Worm (Caenorhabditis elegans) whole organism, L4 larva: ENCODE data around the gene F32H5.4.

Source experiments
- F37D6.2 ChIP-seq: sonication (generic microtip); optimal IDR thresholded peaks from 2 replicates; lab custom pipeline; 2016; ENCODE audit warnings: mild to moderate bottlenecking, missing genetic modification characterization, missing compliant biosample characterization
- F44E2.7 ChIP-seq: fragments of 200-800 bp; sonication (Bioruptor generic); IDR thresholded peaks from 2 replicates; pipeline ENCODE4 v2.1.2; 2022; ENCODE audit warnings: missing genetic modification characterization, missing compliant biosample characterization
- T26A8.4 ChIP-seq: fragments of 200-800 bp; sonication (Bioruptor generic); IDR thresholded peaks from 2 replicates; pipeline ENCODE4 v1.3.6; 2022; ENCODE audit warnings: missing genetic modification characterization, missing compliant biosample characterization
- Y105C5A.15 ChIP-seq: fragments of 200-800 bp; sonication (Bioruptor generic); IDR thresholded peaks from 2 replicates; pipeline ENCODE4 v1.3.6; 2022; ENCODE audit warnings: missing genetic modification characterization, missing compliant biosample characterization
- Y5F2A.4 ChIP-seq: fragments of 200-800 bp; sonication (Bioruptor generic); optimal IDR thresholded peaks from 2 replicates; lab custom pipeline; 2018; ENCODE audit warnings: mild to moderate bottlenecking, missing genetic modification characterization, missing compliant biosample characterization
- ZK337.2 ChIP-seq: fragments of 200-800 bp; sonication (Bioruptor generic); IDR thresholded peaks from 2 replicates; pipeline ENCODE4 v1.3.6; 2022; ENCODE audit warnings: missing genetic modification reagents, missing genetic modification characterization, missing compliant biosample characterization
- attf-4 ChIP-seq: sonication (generic microtip); optimal IDR thresholded peaks from 3 replicates; lab custom pipeline; 2017; ENCODE audit warnings: missing biosample characterization, missing genetic modification characterization
- ceh-32 ChIP-seq: sonication (generic microtip); optimal IDR thresholded peaks from 2 replicates; lab custom pipeline; 2016; ENCODE audit warnings: mild to moderate bottlenecking, missing genetic modification characterization, missing compliant biosample characterization; ENCODE audit not compliant: poor library complexity
- ceh-44 ChIP-seq: fragments of 200-800 bp; sonication (Bioruptor generic); IDR thresholded peaks from 2 replicates; pipeline ENCODE4 v1.3.6; 2022; ENCODE audit warnings: missing genetic modification reagents, missing genetic modification characterization, missing compliant biosample characterization
- cey-2 ChIP-seq: sonication (generic microtip); optimal IDR thresholded peaks from 3 replicates; lab custom pipeline; 2017; ENCODE audit warnings: missing genetic modification characterization, mild to moderate bottlenecking, missing compliant biosample characterization, antibody characterized with exemption, borderline replicate concordance; ENCODE audit not compliant: insufficient read depth
- ctbp-1 ChIP-seq: fragments of 200-800 bp; sonication (Bioruptor generic); IDR thresholded peaks from 2 replicates; pipeline ENCODE4 v1.3.6; 2022; ENCODE audit warnings: missing genetic modification reagents, missing genetic modification characterization, missing compliant biosample characterization
- daf-16 ChIP-seq, 3 experiments: sonication (generic microtip); optimal IDR thresholded peaks; 2 replicates each; lab custom pipeline; 2016 to 2017; ENCODE audit warnings: missing genetic modification characterization in 3 of 3, missing genetic modification reagents in 3 of 3, mild to moderate bottlenecking in 2 of 3, missing compliant biosample characterization in 2 of 3, missing biosample characterization in 1 of 3, moderate library complexity in 1 of 3
- dmd-6 ChIP-seq: fragments of 200-800 bp; sonication (Bioruptor generic); IDR thresholded peaks from 2 replicates; pipeline ENCODE4 v1.3.6; 2022; ENCODE audit warnings: missing genetic modification reagents, missing genetic modification characterization, missing compliant biosample characterization
- dmd-9 ChIP-seq: fragments of 200-800 bp; sonication (Bioruptor generic); IDR thresholded peaks from 2 replicates; pipeline ENCODE4 v1.3.6; 2022; ENCODE audit warnings: missing genetic modification reagents, missing genetic modification characterization, missing compliant biosample characterization
- fkh-10 ChIP-seq: fragments of 150-350 bp; optimal IDR thresholded peaks from 2 replicates; lab custom pipeline; 2014; ENCODE audit warnings: missing biosample characterization, missing genetic modification reagents, missing genetic modification characterization
- gei-8 ChIP-seq: fragments of 200-800 bp; sonication (Bioruptor generic); optimal IDR thresholded peaks from 2 replicates; lab custom pipeline; 2018; ENCODE audit warnings: mild to moderate bottlenecking, missing genetic modification characterization, missing compliant biosample characterization
- hlh-30 ChIP-seq: sonication (generic microtip); optimal IDR thresholded peaks from 2 replicates; lab custom pipeline; 2017; ENCODE audit warnings: antibody characterized with exemption, mild to moderate bottlenecking, missing genetic modification characterization, missing compliant biosample characterization; ENCODE audit not compliant: insufficient read depth
- hmg-1.1 ChIP-seq: fragments of 200-800 bp; sonication (Bioruptor generic); IDR thresholded peaks from 2 replicates; pipeline ENCODE4 v1.3.6; 2022; ENCODE audit warnings: missing genetic modification reagents, missing genetic modification characterization, missing compliant biosample characterization
- lim-7 ChIP-seq: fragments of 200-800 bp; sonication (Bioruptor generic); IDR thresholded peaks from 2 replicates; pipeline ENCODE4 v1.3.6; 2022; ENCODE audit warnings: missing genetic modification characterization, missing compliant biosample characterization
- lin-13 ChIP-seq: fragments of 150-350 bp; optimal IDR thresholded peaks from 2 replicates; lab custom pipeline; 2014; ENCODE audit warnings: missing biosample characterization, missing genetic modification reagents, missing genetic modification characterization
- lin-38 ChIP-seq: fragments of 200-800 bp; sonication (Bioruptor generic); IDR thresholded peaks from 2 replicates; pipeline ENCODE4 v1.3.6; 2022; ENCODE audit warnings: missing genetic modification reagents, missing genetic modification characterization, missing compliant biosample characterization
- lsy-2 ChIP-seq, 2 experiments: fragments of 150-350 bp in 1 of 2; sonication (generic microtip) in 1 of 2; optimal IDR thresholded peaks; 2 replicates each; lab custom pipeline; 2014 to 2017; ENCODE audit warnings: missing biosample characterization in 2 of 2, missing genetic modification characterization in 2 of 2
- madf-5 ChIP-seq, 2 experiments: fragments of 200-800 bp; sonication (Bioruptor generic); IDR thresholded peaks; 2 replicates each; pipeline ENCODE4 v1.3.6; 2022; ENCODE audit warnings: missing compliant biosample characterization in 2 of 2, missing genetic modification characterization in 2 of 2
- mdt-29 ChIP-seq: fragments of 200-800 bp; sonication (Bioruptor generic); IDR thresholded peaks from 2 replicates; pipeline ENCODE4 v1.3.6; 2022; ENCODE audit warnings: missing genetic modification reagents, missing genetic modification characterization, missing compliant biosample characterization
- mxl-3 ChIP-seq: fragments of 200-800 bp; sonication (Bioruptor generic); optimal IDR thresholded peaks from 2 replicates; lab custom pipeline; 2018; ENCODE audit warnings: mild to moderate bottlenecking, missing genetic modification characterization, missing compliant biosample characterization
- nhr-11 ChIP-seq: fragments of 150-350 bp; optimal IDR thresholded peaks from 2 replicates; lab custom pipeline; 2014; ENCODE audit warnings: missing biosample characterization, missing genetic modification characterization
- nhr-42 ChIP-seq: fragments of 200-800 bp; sonication (Bioruptor generic); IDR thresholded peaks from 2 replicates; pipeline ENCODE4 v1.3.6; 2022; ENCODE audit warnings: missing genetic modification characterization, missing compliant biosample characterization
- nhr-6 ChIP-seq: fragments of 150-350 bp; optimal IDR thresholded peaks from 2 replicates; lab custom pipeline; 2014; ENCODE audit warnings: missing biosample characterization, missing genetic modification characterization
- nhr-76 ChIP-seq: fragments of 150-350 bp; optimal IDR thresholded peaks from 2 replicates; lab custom pipeline; 2014; ENCODE audit warnings: missing biosample characterization, missing genetic modification characterization
- php-3 ChIP-seq: fragments of 200-800 bp; sonication (Bioruptor generic); IDR thresholded peaks from 2 replicates; pipeline ENCODE4 v1.3.6; 2022; ENCODE audit warnings: missing genetic modification reagents, missing genetic modification characterization, missing compliant biosample characterization
- pqm-1 ChIP-seq: sonication (generic microtip); optimal IDR thresholded peaks from 2 replicates; lab custom pipeline; 2017; ENCODE audit warnings: missing biosample characterization, missing genetic modification characterization
- snpc-1.2 ChIP-seq: fragments of 200-800 bp; sonication (Bioruptor generic); IDR thresholded peaks from 2 replicates; pipeline ENCODE4 v1.3.6; 2022; ENCODE audit warnings: missing genetic modification reagents, missing genetic modification characterization, missing compliant biosample characterization
- unc-62 ChIP-seq, 3 experiments: fragments of 150-350 bp in 1 of 3; sonication (generic microtip); optimal IDR thresholded peaks in 2 of 3; peaks in 1 of 3; 1 replicate in 1 of 3; 2 replicates in 2 of 3; lab custom pipeline; 2014 to 2017; ENCODE audit warnings: missing biosample characterization in 3 of 3, missing genetic modification characterization in 3 of 3, missing genetic modification reagents in 3 of 3, missing genotype in 1 of 3
- zfp-2 ChIP-seq: sonication (generic microtip); optimal IDR thresholded peaks from 2 replicates; lab custom pipeline; 2016; ENCODE audit warnings: mild to moderate bottlenecking, missing genetic modification characterization, missing compliant biosample characterization
- zip-2 ChIP-seq: fragments of 150-350 bp; optimal IDR thresholded peaks from 2 replicates; lab custom pipeline; 2014; ENCODE audit warnings: missing biosample characterization, missing genetic modification characterization

Gene F32H5.4

ce11 chrV:13339633-13340290 lies 20.6 kb upstream of the F32H5.4 start, which contains the start of the genes str-4 and lgc-48:
Gene str-4 (minus strand): TSS chrV:13339733.
Gene lgc-48 (plus strand): TSS chrV:13340240.
- peak in 1 of 2 experiments; percentile 11 for TF ChIP-seq unc-62 (GFP tag; optimal IDR thresholded peaks at IDR 0.05 in 1 of 2; lab: Kevin White, UChicago)
- no peak for TF ChIP-seq unc-62 (tag; optimal IDR thresholded peaks at IDR 0.05; lab: Kevin White, UChicago)
- TF ChIP-seq gei-8 (GFP tag; lab: Kevin White, UChicago) = no peak

- peak in 1 of 2 experiments; percentile 94 for TF ChIP-seq unc-62 (GFP tag; optimal IDR thresholded peaks at IDR 0.05 in 1 of 2; lab: Kevin White, UChicago)
- TF ChIP-seq unc-62 (tag; optimal IDR thresholded peaks at IDR 0.05; lab: Kevin White, UChicago) = no peak
- no peak for TF ChIP-seq dmd-6 (GFP tag; lab: Robert Waterston, UW)
Observed at ce11 chrV:13342235-13342634, 18.1 kb upstream of the F32H5.4 start.

ce11 chrV:13345867-13346328 lies 14.5 kb upstream of the F32H5.4 start, which contains the start of gene twk-43:
Gene twk-43 (plus strand): TSS chrV:13346278.
- TF ChIP-seq snpc-1.2 (GFP tag; lab: Robert Waterston, UW) (no peak), nhr-42 (no peak), ceh-32 (tag; lab: Kevin White, UChicago) (no peak), hlh-30 (tag; lab: Kevin White, UChicago) (no peak), lsy-2 (tag; optimal IDR thresholded peaks at IDR 0.05; lab: Kevin White, UChicago) (no peak), nhr-6 (no peak), F37D6.2 (tag; lab: Kevin White, UChicago) (no peak), mxl-3 (GFP tag; lab: Kevin White, UChicago) (no peak), nhr-11 (tag; lab: Kevin White, UChicago) (peak; percentile 26), php-3 (GFP tag; lab: Robert Waterston, UW) (0 out of 2 replicates have a peak, but pooled peaks have one; percentile 37), daf-16 (GFP tag; optimal IDR thresholded peaks at IDR 0.05; lab: Kevin White, UChicago) (peak in 1 of 2 experiments; percentile 44), daf-16 (tag; optimal IDR thresholded peaks at IDR 0.05; lab: Kevin White, UChicago) (no peak), dmd-6 (GFP tag; lab: Robert Waterston, UW) (no peak), mdt-29 (GFP tag; lab: Robert Waterston, UW) (no peak), hmg-1.1 (no peak), zip-2 (no peak), zfp-2 (no peak), Y5F2A.4 (GFP tag; lab: Kevin White, UChicago) (no peak), ctbp-1 (no peak), nhr-76 (tag; lab: Kevin White, UChicago) (no peak), lin-38 (GFP tag; lab: Robert Waterston, UW) (no peak), attf-4 (tag; lab: Kevin White, UChicago) (no peak), Y105C5A.15 (GFP tag; lab: Robert Waterston, UW) (no peak), ZK337.2 (GFP tag; lab: Robert Waterston, UW) (no peak), dmd-9 (no peak), madf-5 (GFP tag; IDR thresholded peaks at IDR 0.05; lab: Robert Waterston, UW) (no peak), pqm-1 (no peak), T26A8.4 (no peak), F44E2.7 (GFP tag; lab: Robert Waterston, UW) (no peak), unc-62 (GFP tag; optimal IDR thresholded peaks at IDR 0.05 in 1 of 2; lab: Kevin White, UChicago) (peak in 1 of 2 experiments; percentile 78), unc-62 (tag; optimal IDR thresholded peaks at IDR 0.05; lab: Kevin White, UChicago) (no peak), ceh-44 (GFP tag; lab: Robert Waterston, UW) (no peak)

ce11 chrV:13350302-13350701 lies 10.1 kb upstream of the F32H5.4 start:
- no peak for TF ChIP-seq pqm-1
- TF ChIP-seq cey-2 (tag; lab: Kevin White, UChicago) = no peak
- TF ChIP-seq lim-7 (GFP tag; lab: Robert Waterston, UW) = no peak
- TF ChIP-seq lin-13 (GFP tag; lab: Kevin White, UChicago) = no peak
- peak; percentile 11 for TF ChIP-seq fkh-10 (GFP tag; lab: Kevin White, UChicago)
